Worm (Caenorhabditis elegans) whole organism, mixed stage, embryonic: ENCODE measurements around the gene F47C12.6.
A peak's percentile ranks its signal among the peaks of the same experiment; 100 is the strongest.

Source experiments
- M03D4.4 ChIP-seq: sonication (generic microtip); optimal IDR thresholded peaks from 2 replicates; lab custom pipeline; 2017; ENCODE audit warnings: mild to moderate bottlenecking, missing genetic modification characterization, missing compliant biosample characterization
- bed-3 ChIP-seq: fragments of 200-800 bp; sonication (Bioruptor generic); optimal IDR thresholded peaks from 3 replicates; lab custom pipeline; 2018; ENCODE audit warnings: mild to moderate bottlenecking, missing genetic modification characterization, moderate library complexity, missing compliant biosample characterization
- blmp-1 ChIP-seq: fragments of 150-350 bp; optimal IDR thresholded peaks from 2 replicates; lab custom pipeline; 2014; ENCODE audit warnings: missing biosample characterization, missing genetic modification characterization
- ceh-39 ChIP-seq: fragments of 150-350 bp; optimal IDR thresholded peaks from 2 replicates; lab custom pipeline; 2014; ENCODE audit warnings: missing biosample characterization, missing genetic modification characterization
- ces-1 ChIP-seq: fragments of 150-350 bp; optimal IDR thresholded peaks from 2 replicates; lab custom pipeline; 2014; ENCODE audit warnings: missing biosample characterization, missing genetic modification reagents, missing genetic modification characterization
- drap-1 ChIP-seq: fragments of 200-800 bp; sonication (Bioruptor generic); optimal IDR thresholded peaks from 3 replicates; lab custom pipeline; 2018; ENCODE audit warnings: mild to moderate bottlenecking, missing genetic modification characterization, missing compliant biosample characterization
- elt-1 ChIP-seq: sonication (generic microtip); optimal IDR thresholded peaks from 2 replicates; lab custom pipeline; 2017; ENCODE audit warnings: missing genetic modification characterization, mild to moderate bottlenecking, missing compliant biosample characterization, antibody characterized with exemption, moderate library complexity, borderline replicate concordance; ENCODE audit not compliant: insufficient read depth
- ham-2 ChIP-seq: fragments of 200-800 bp; sonication (Bioruptor generic); optimal IDR thresholded peaks from 2 replicates; lab custom pipeline; 2018; ENCODE audit warnings: mild to moderate bottlenecking, missing genetic modification characterization, missing compliant biosample characterization
- hlh-1 ChIP-seq: fragments of 150-350 bp; optimal IDR thresholded peaks from 2 replicates; lab custom pipeline; 2014; ENCODE audit warnings: missing biosample characterization, missing genetic modification reagents, missing genetic modification characterization
- lin-13 ChIP-seq: fragments of 150-350 bp; optimal IDR thresholded peaks from 2 replicates; lab custom pipeline; 2014; ENCODE audit warnings: missing biosample characterization, missing genetic modification characterization
- lin-32 ChIP-seq: fragments of 200-800 bp; sonication (Bioruptor generic); optimal IDR thresholded peaks from 2 replicates; lab custom pipeline; 2018; ENCODE audit warnings: mild to moderate bottlenecking, missing genetic modification characterization, missing compliant biosample characterization
- lsy-2 ChIP-seq: fragments of 150-350 bp; optimal IDR thresholded peaks from 2 replicates; lab custom pipeline; 2014; ENCODE audit warnings: missing biosample characterization, missing genetic modification characterization
- mab-5 ChIP-seq: fragments of 150-350 bp; optimal IDR thresholded peaks from 2 replicates; lab custom pipeline; 2014; ENCODE audit warnings: missing biosample characterization, missing genetic modification characterization
- mep-1 ChIP-seq: fragments of 150-350 bp; optimal IDR thresholded peaks from 2 replicates; lab custom pipeline; 2017; ENCODE audit warnings: missing biosample characterization, missing genetic modification reagents, missing genetic modification characterization, inconsistent platforms
- mls-2 ChIP-seq: sonication (generic microtip); optimal IDR thresholded peaks from 2 replicates; lab custom pipeline; 2016; ENCODE audit warnings: mild to moderate bottlenecking, missing genetic modification characterization, moderate library complexity, missing compliant biosample characterization
- nhr-237 ChIP-seq: fragments of 150-350 bp; optimal IDR thresholded peaks from 2 replicates; lab custom pipeline; 2014; ENCODE audit warnings: missing biosample characterization, missing genetic modification characterization
- nhr-76 ChIP-seq: sonication (generic microtip); optimal IDR thresholded peaks from 2 replicates; lab custom pipeline; 2017; ENCODE audit warnings: missing biosample characterization, missing genetic modification characterization
- pha-4 ChIP-seq: fragments of 150-350 bp; optimal IDR thresholded peaks from 2 replicates; lab custom pipeline; 2018; ENCODE audit warnings: missing biosample characterization, missing genetic modification reagents, missing genetic modification characterization
- sem-2 ChIP-seq: fragments of 200-800 bp; sonication (Bioruptor generic); optimal IDR thresholded peaks from 2 replicates; lab custom pipeline; 2018; ENCODE audit warnings: mild to moderate bottlenecking, missing genetic modification characterization, missing compliant biosample characterization
- snpc-4 ChIP-seq: fragments of 150-350 bp; optimal IDR thresholded peaks from 2 replicates; lab custom pipeline; 2014; ENCODE audit warnings: missing biosample characterization, missing genetic modification characterization
- sptf-1 ChIP-seq: sonication (generic microtip); optimal IDR thresholded peaks from 2 replicates; lab custom pipeline; 2017; ENCODE audit warnings: mild to moderate bottlenecking, missing genetic modification characterization, moderate library complexity, missing compliant biosample characterization
- tbx-8 ChIP-seq: fragments of 200-800 bp; sonication (Bioruptor generic); optimal IDR thresholded peaks from 2 replicates; lab custom pipeline; 2018; ENCODE audit warnings: mild to moderate bottlenecking, missing genetic modification characterization, moderate library complexity, missing compliant biosample characterization
- unc-120 ChIP-seq: sonication (generic microtip); optimal IDR thresholded peaks from 2 replicates; lab custom pipeline; 2017; ENCODE audit warnings: missing genetic modification characterization, missing compliant biosample characterization; ENCODE audit not compliant: poor library complexity, severe bottlenecking
- unc-62 ChIP-seq: fragments of 150-350 bp; optimal IDR thresholded peaks from 2 replicates; lab custom pipeline; 2014; ENCODE audit warnings: missing biosample characterization, missing genetic modification reagents, missing genetic modification characterization
- zip-8 ChIP-seq: fragments of 150-350 bp; optimal IDR thresholded peaks from 2 replicates; lab custom pipeline; 2014; ENCODE audit warnings: missing biosample characterization, missing genetic modification characterization
- ztf-11 ChIP-seq: fragments of 150-350 bp; optimal IDR thresholded peaks from 2 replicates; lab custom pipeline; 2014; ENCODE audit warnings: missing biosample characterization, missing genetic modification characterization

Gene F47C12.6

ce11 chrIV:4028177-4028576, 35.0 kb upstream of the F47C12.6 start:
- TF ChIP-seq unc-120 (tag; lab: Kevin White, UChicago) (peak; percentile 89), mab-5 (tag; lab: Kevin White, UChicago) (no peak), pha-4 (tag; lab: Kevin White, UChicago) (peak; percentile 1), tbx-8 (GFP tag; lab: Kevin White, UChicago) (no peak), ham-2 (GFP tag; lab: Kevin White, UChicago) (no peak), unc-62 (GFP tag; lab: Kevin White, UChicago) (peak; percentile 55), snpc-4 (tag; lab: Kevin White, UChicago) (no peak), hlh-1 (tag; lab: Kevin White, UChicago) (peak; percentile 21), drap-1 (GFP tag; lab: Kevin White, UChicago) (peak; percentile 10)
- TF ChIP-seq, all 35 proteins: peak for 5

- peak; percentile 39 for TF ChIP-seq unc-120 (tag; lab: Kevin White, UChicago)
- TF ChIP-seq mls-2 (tag; lab: Kevin White, UChicago), result no peak
- peak; percentile 14 for TF ChIP-seq hlh-1 (tag; lab: Kevin White, UChicago)
- TF ChIP-seq sem-2, result no peak
Measured at ce11 chrIV:4027106-4027888, 34.1 kb upstream of the F47C12.6 start.

DNA sequence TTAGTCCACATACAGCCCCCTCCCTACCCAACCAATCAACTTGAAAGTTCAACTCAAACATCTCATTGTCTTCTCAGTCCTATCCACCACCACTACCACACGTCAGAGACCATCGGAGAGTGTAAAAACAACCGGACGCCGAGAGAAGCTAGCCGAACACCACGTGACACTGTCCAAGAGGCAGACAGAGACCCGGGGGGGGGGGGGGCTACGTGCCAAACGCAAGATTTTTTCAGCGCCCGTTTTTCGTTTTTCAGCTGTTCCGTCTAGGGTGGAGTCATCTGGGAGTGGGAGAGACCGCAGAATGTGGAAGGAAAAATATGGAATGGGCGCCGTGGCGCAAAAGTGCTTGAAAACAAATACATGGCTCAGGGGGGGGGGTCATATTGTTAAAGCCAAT, 32.7 kb upstream of the F47C12.6 start:
- TF ChIP-seq hlh-1 (tag; lab: Kevin White, UChicago) (peak; percentile 12), ces-1 (GFP tag; lab: Kevin White, UChicago) (no peak), mls-2 (tag; lab: Kevin White, UChicago) (no peak), bed-3 (no peak)

- TF ChIP-seq ztf-11 (no peak), zip-8 (tag; lab: Kevin White, UChicago) (peak; percentile 55), unc-120 (tag; lab: Kevin White, UChicago) (no peak), lsy-2 (tag; lab: Kevin White, UChicago) (no peak), drap-1 (GFP tag; lab: Kevin White, UChicago) (no peak), unc-62 (GFP tag; lab: Kevin White, UChicago) (no peak), hlh-1 (tag; lab: Kevin White, UChicago) (peak; percentile 8), pha-4 (tag; lab: Kevin White, UChicago) (peak; percentile 34), mls-2 (tag; lab: Kevin White, UChicago) (no peak), nhr-237 (tag; lab: Kevin White, UChicago) (peak; percentile 33), sptf-1 (tag; lab: Kevin White, UChicago) (no peak)
- TF ChIP-seq, all 35 proteins: peak for 4
Measured at ce11 chrIV:4024159-4025004, 31.2 kb upstream of the F47C12.6 start.

DNA sequence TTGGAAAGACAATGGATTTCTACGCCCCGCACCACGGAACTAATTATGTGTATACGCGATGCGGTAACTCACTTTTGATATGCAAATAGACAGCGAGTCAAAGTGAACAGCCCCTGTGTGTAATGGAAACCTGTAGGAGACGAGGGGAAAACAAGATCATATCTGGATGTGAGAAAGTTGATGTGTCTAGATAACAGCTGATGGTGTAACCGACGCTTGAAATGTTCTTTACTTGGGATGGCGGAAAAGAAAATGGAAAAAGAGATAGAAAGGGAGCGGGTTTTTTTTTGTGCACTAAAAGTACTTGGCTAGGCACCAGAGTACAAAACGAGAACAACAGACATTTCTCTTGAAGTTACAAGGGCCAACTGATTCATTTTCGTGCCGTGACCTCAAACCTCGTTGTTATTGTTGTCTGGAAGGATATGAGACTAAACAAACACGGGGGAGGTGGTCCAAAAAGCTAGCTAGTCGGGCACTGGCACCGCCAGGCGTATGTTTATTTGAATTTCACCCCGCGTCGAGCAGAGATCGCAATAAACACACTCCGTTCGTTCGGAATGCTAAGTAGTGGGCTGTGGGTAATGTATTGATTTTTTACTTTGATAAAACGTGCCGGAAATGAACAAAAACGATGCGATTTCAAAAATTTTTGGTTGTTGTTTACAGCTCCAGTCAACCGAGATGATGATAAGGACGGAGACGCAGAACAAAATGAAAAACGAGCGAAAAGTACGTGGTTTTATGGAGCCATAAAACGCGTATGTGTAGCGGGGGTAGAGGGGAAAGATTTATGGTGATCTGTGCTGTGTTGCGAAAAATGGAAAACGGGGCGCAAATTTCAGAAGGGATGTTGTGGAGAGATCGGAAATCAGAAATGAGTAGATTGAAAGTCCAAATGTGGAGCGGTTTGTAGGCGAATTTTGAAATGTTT, 28.9 kb upstream of the F47C12.6 start:
- TF ChIP-seq snpc-4 (tag; lab: Kevin White, UChicago) (no peak), blmp-1 (peak; percentile 24), ces-1 (GFP tag; lab: Kevin White, UChicago) (peak; percentile 35), elt-1 (tag; lab: Kevin White, UChicago) (peak; percentile 23), pha-4 (tag; lab: Kevin White, UChicago) (peak; percentile 26), mls-2 (tag; lab: Kevin White, UChicago) (no peak), unc-62 (GFP tag; lab: Kevin White, UChicago) (peak; percentile 18), ceh-39 (tag; lab: Kevin White, UChicago) (no peak)

- TF ChIP-seq lin-13, result peak; percentile 22
- TF ChIP-seq lin-32, result peak; percentile 34
- peak; percentile 56 for TF ChIP-seq hlh-1 (tag; lab: Kevin White, UChicago)
- TF ChIP-seq ham-2 (GFP tag; lab: Kevin White, UChicago), result no peak
- no peak for TF ChIP-seq nhr-76 (tag; lab: Kevin White, UChicago)
- TF ChIP-seq ztf-11, result no peak
- peak; percentile 60 for TF ChIP-seq unc-62 (GFP tag; lab: Kevin White, UChicago)
- peak; percentile 32 for TF ChIP-seq mep-1 (tag; lab: Kevin White, UChicago)
- TF ChIP-seq unc-120 (tag; lab: Kevin White, UChicago), result peak; percentile 63
- TF ChIP-seq sptf-1 (tag; lab: Kevin White, UChicago), result peak; percentile 35
- no peak for TF ChIP-seq M03D4.4 (tag; lab: Kevin White, UChicago)
Measured at ce11 chrIV:4019836-4020235, 26.6 kb upstream of the F47C12.6 start.
